Worm (Caenorhabditis elegans) whole organism, young adult: ENCODE data around the gene trpl-5.

Source experiments
- B0019.2 ChIP-seq: fragments of 200-800 bp; sonication (Bioruptor generic); conservative IDR thresholded peaks from 2 replicates; pipeline ENCODE4 v1.3.6; 2022; ENCODE audit warnings: missing genetic modification reagents, missing genetic modification characterization, missing compliant biosample characterization
- B0035.1 ChIP-seq: sonication (generic microtip); optimal IDR thresholded peaks from 2 replicates; lab custom pipeline; 2016; ENCODE audit warnings: missing genetic modification characterization, mild to moderate bottlenecking, missing compliant biosample characterization, missing genotype, missing genetic modification reagents
- B0336.3 ChIP-seq: fragments of 200-800 bp; sonication (Bioruptor generic); IDR thresholded peaks from 2 replicates; pipeline ENCODE4 v1.3.6; 2022; ENCODE audit warnings: missing genetic modification characterization, missing compliant biosample characterization
- F23B12.7 ChIP-seq: sonication (generic microtip); optimal IDR thresholded peaks from 2 replicates; lab custom pipeline; 2017; ENCODE audit warnings: missing genetic modification characterization, mild to moderate bottlenecking, missing compliant biosample characterization, antibody characterized with exemption, moderate library complexity; ENCODE audit not compliant: insufficient read depth
- F33H1.4 ChIP-seq: fragments of 200-800 bp; sonication (Bioruptor generic); IDR thresholded peaks from 2 replicates; pipeline ENCODE4 v1.3.6; 2022; ENCODE audit warnings: missing genetic modification reagents, missing genetic modification characterization, missing compliant biosample characterization
- F39B2.1 ChIP-seq: fragments of 200-800 bp; sonication (Bioruptor generic); IDR thresholded peaks from 2 replicates; pipeline ENCODE4 v1.3.6; 2022; ENCODE audit warnings: missing genetic modification reagents, missing genetic modification characterization, missing compliant biosample characterization
- F55B11.4 ChIP-seq: sonication (generic microtip); optimal IDR thresholded peaks from 2 replicates; lab custom pipeline; 2016; ENCODE audit warnings: missing compliant biosample characterization, missing genetic modification characterization, borderline replicate concordance; ENCODE audit not compliant: insufficient read depth
- K11D2.4 ChIP-seq: fragments of 200-800 bp; sonication (Bioruptor generic); IDR thresholded peaks from 2 replicates; pipeline ENCODE4 v1.3.6; 2022; ENCODE audit warnings: missing genetic modification reagents, missing genetic modification characterization, missing compliant biosample characterization
- K12H6.12 ChIP-seq: fragments of 200-800 bp; sonication (Bioruptor generic); optimal IDR thresholded peaks from 2 replicates; lab custom pipeline; 2018; ENCODE audit warnings: mild to moderate bottlenecking, missing genetic modification characterization, missing compliant biosample characterization
- Y53F4B.3 ChIP-seq: fragments of 200-800 bp; sonication (Bioruptor generic); IDR thresholded peaks from 2 replicates; pipeline ENCODE4 v1.3.6; 2022; ENCODE audit warnings: missing genetic modification reagents, missing genetic modification characterization, missing compliant biosample characterization
- ZK185.1 ChIP-seq: sonication (generic microtip); optimal IDR thresholded peaks from 2 replicates; lab custom pipeline; 2016; ENCODE audit warnings: mild to moderate bottlenecking, missing genetic modification characterization, missing compliant biosample characterization; ENCODE audit not compliant: poor library complexity, severe bottlenecking
- akir-1 ChIP-seq: fragments of 200-800 bp; sonication (Bioruptor generic); optimal IDR thresholded peaks from 2 replicates; lab custom pipeline; 2018; ENCODE audit warnings: mild to moderate bottlenecking, missing genetic modification characterization, moderate library complexity, missing compliant biosample characterization
- aptf-3 ChIP-seq: fragments of 200-800 bp; sonication (Bioruptor generic); IDR thresholded peaks from 2 replicates; pipeline ENCODE4 v1.3.6; 2022; ENCODE audit warnings: missing genetic modification characterization, missing compliant biosample characterization
- attf-6 ChIP-seq: fragments of 200-800 bp; sonication (Bioruptor generic); IDR thresholded peaks from 2 replicates; pipeline ENCODE4 v1.3.6; 2022; ENCODE audit warnings: missing genetic modification reagents, missing genetic modification characterization, missing compliant biosample characterization
- cebp-1 ChIP-seq, 2 experiments: fragments of 200-800 bp in 1 of 2; sonication (Bioruptor generic) in 1 of 2; sonication (generic microtip) in 1 of 2; IDR thresholded peaks in 1 of 2; optimal IDR thresholded peaks in 1 of 2; 2 replicates each; pipeline versions ENCODE4 v1.3.6 to Lab custom; 2017 to 2022; ENCODE audit warnings: missing compliant biosample characterization in 2 of 2, missing genetic modification characterization in 2 of 2, mild to moderate bottlenecking in 1 of 2, missing genetic modification reagents in 1 of 2, moderate library complexity in 1 of 2
- ceh-40 ChIP-seq: fragments of 200-800 bp; sonication (Bioruptor generic); IDR thresholded peaks from 2 replicates; pipeline ENCODE4 v1.3.6; 2022; ENCODE audit warnings: missing genetic modification characterization, missing compliant biosample characterization
- ceh-91 ChIP-seq: fragments of 200-800 bp; sonication (Bioruptor generic); IDR thresholded peaks from 2 replicates; pipeline ENCODE4 v1.3.6; 2022; ENCODE audit warnings: missing genetic modification reagents, missing genetic modification characterization, missing compliant biosample characterization
- chd-7 ChIP-seq: sonication (generic microtip); optimal IDR thresholded peaks from 2 replicates; lab custom pipeline; 2016; ENCODE audit warnings: mild to moderate bottlenecking, missing genetic modification characterization, moderate library complexity, missing compliant biosample characterization
- dox-1 ChIP-seq: fragments of 200-800 bp; sonication (Bioruptor generic); IDR thresholded peaks from 2 replicates; pipeline ENCODE4 v1.3.6; 2022; ENCODE audit warnings: missing genetic modification reagents, missing genetic modification characterization, missing compliant biosample characterization
- egrh-3 ChIP-seq: fragments of 200-800 bp; sonication (Bioruptor generic); IDR thresholded peaks from 2 replicates; pipeline ENCODE4 v1.3.6; 2022; ENCODE audit warnings: missing genetic modification reagents, missing genetic modification characterization, missing compliant biosample characterization
- hlh-26 ChIP-seq: fragments of 200-800 bp; sonication (Bioruptor generic); conservative IDR thresholded peaks from 2 replicates; pipeline ENCODE4 v1.3.6; 2022; ENCODE audit warnings: missing genetic modification reagents, missing genetic modification characterization, missing compliant biosample characterization
- hmg-1.2 ChIP-seq: fragments of 200-800 bp; sonication (Bioruptor generic); IDR thresholded peaks from 2 replicates; pipeline ENCODE4 v1.3.6; 2022; ENCODE audit warnings: missing genetic modification reagents, missing genetic modification characterization, missing compliant biosample characterization
- lin-54 ChIP-seq: fragments of 200-800 bp; sonication (Bioruptor generic); optimal IDR thresholded peaks from 2 replicates; lab custom pipeline; 2018; ENCODE audit warnings: mild to moderate bottlenecking, missing genetic modification characterization, missing compliant biosample characterization
- mxl-1 ChIP-seq: sonication (generic microtip); optimal IDR thresholded peaks from 2 replicates; lab custom pipeline; 2016; ENCODE audit warnings: missing genetic modification characterization, missing compliant biosample characterization
- nfya-2 ChIP-seq: fragments of 200-800 bp; sonication (Bioruptor generic); IDR thresholded peaks from 2 replicates; pipeline ENCODE4 v1.3.6; 2022; ENCODE audit warnings: missing genetic modification reagents, missing genetic modification characterization, missing compliant biosample characterization
- nfyb-1 ChIP-seq: fragments of 200-800 bp; sonication (Bioruptor generic); IDR thresholded peaks from 2 replicates; pipeline ENCODE4 v1.3.6; 2022; ENCODE audit warnings: missing genetic modification reagents, missing genetic modification characterization, missing compliant biosample characterization
- pha-4 ChIP-seq: fragments of 150-350 bp; sonication (generic microtip); optimal IDR thresholded peaks from 2 replicates; lab custom pipeline; 2014; ENCODE audit warnings: missing biosample characterization, missing genetic modification reagents, missing genetic modification characterization
- rec-8 ChIP-seq, 2 experiments: sonication (generic microtip); optimal IDR thresholded peaks; 2 replicates each; lab custom pipeline; 2016; ENCODE audit warnings: mild to moderate bottlenecking in 2 of 2, missing genetic modification characterization in 2 of 2, missing genetic modification reagents in 2 of 2, missing genotype in 2 of 2, missing biosample characterization in 1 of 2, missing compliant biosample characterization in 1 of 2, moderate library complexity in 1 of 2
- sdz-38 ChIP-seq: sonication (generic microtip); optimal IDR thresholded peaks from 2 replicates; lab custom pipeline; 2016; ENCODE audit warnings: missing genotype, missing genetic modification characterization, missing compliant biosample characterization
- snpc-1.3 ChIP-seq: sonication (generic microtip); optimal IDR thresholded peaks from 2 replicates; lab custom pipeline; 2017; ENCODE audit warnings: missing genetic modification characterization, mild to moderate bottlenecking, missing compliant biosample characterization, antibody characterized with exemption, moderate library complexity, missing genotype, missing genetic modification reagents; ENCODE audit not compliant: insufficient read depth
- snpc-3.4 ChIP-seq: sonication (generic microtip); optimal IDR thresholded peaks from 2 replicates; lab custom pipeline; 2017; ENCODE audit warnings: missing genetic modification characterization, mild to moderate bottlenecking, missing compliant biosample characterization, antibody characterized with exemption, moderate library complexity, missing genotype, missing genetic modification reagents
- somi-1 ChIP-seq: fragments of 200-800 bp; sonication (Bioruptor generic); optimal IDR thresholded peaks from 2 replicates; lab custom pipeline; 2018; ENCODE audit warnings: mild to moderate bottlenecking, missing genetic modification characterization, missing compliant biosample characterization
- tbp1 ChIP-seq: fragments of 200-800 bp; sonication (Bioruptor generic); optimal IDR thresholded peaks from 2 replicates; lab custom pipeline; 2018; ENCODE audit warnings: mild to moderate bottlenecking, missing genetic modification characterization, missing compliant biosample characterization
- unc-130 ChIP-seq: sonication (generic microtip); optimal IDR thresholded peaks from 2 replicates; lab custom pipeline; 2016; ENCODE audit warnings: missing genetic modification reagents, missing genetic modification characterization, missing compliant biosample characterization
- zim-3 ChIP-seq: sonication (generic microtip); optimal IDR thresholded peaks from 2 replicates; lab custom pipeline; 2017; ENCODE audit warnings: mild to moderate bottlenecking, missing genetic modification characterization, moderate library complexity, missing compliant biosample characterization
- ztf-22 ChIP-seq: fragments of 200-800 bp; sonication (Bioruptor generic); optimal IDR thresholded peaks from 2 replicates; lab custom pipeline; 2018; ENCODE audit warnings: mild to moderate bottlenecking, missing genetic modification characterization, moderate library complexity, missing compliant biosample characterization

trpl-5 gene

ce11 chrII:2093456-2093926 lies 3.1 kb upstream of the trpl-5 start, which contains the start of gene fbxb-37:
Gene fbxb-37, minus strand, starts transcription at chrII:2093876.
- TF ChIP-seq ztf-22 (GFP tag; lab: Kevin White, UChicago): no peak
- TF ChIP-seq F55B11.4 (tag; lab: Kevin White, UChicago): no peak
- TF ChIP-seq F39B2.1 (GFP tag; lab: Robert Waterston, UW): no peak
- TF ChIP-seq lin-54 (GFP tag; lab: Kevin White, UChicago): no peak
- no peak for TF ChIP-seq zim-3 (tag; lab: Kevin White, UChicago)
- no peak for TF ChIP-seq unc-130 (GFP tag; lab: Kevin White, UChicago)
- no peak for TF ChIP-seq snpc-1.3 (tag; lab: Kevin White, UChicago)
- no peak for TF ChIP-seq ZK185.1 (tag; lab: Kevin White, UChicago)
- TF ChIP-seq nfya-2 (GFP tag; lab: Robert Waterston, UW): no peak
- no peak for TF ChIP-seq dox-1 (GFP tag; lab: Robert Waterston, UW)
- no peak for TF ChIP-seq B0035.1 (tag; lab: Kevin White, UChicago)
- TF ChIP-seq B0336.3 (GFP tag; lab: Robert Waterston, UW): no peak
- no peak for TF ChIP-seq hmg-1.2 (GFP tag; lab: Robert Waterston, UW)
- no peak for TF ChIP-seq F23B12.7 (tag; lab: Kevin White, UChicago)
- no peak for TF ChIP-seq somi-1 (GFP tag; lab: Kevin White, UChicago)
- no peak for TF ChIP-seq F33H1.4 (GFP tag; lab: Robert Waterston, UW)
- no peak for TF ChIP-seq aptf-3 (GFP tag; lab: Robert Waterston, UW)
- no peak for TF ChIP-seq egrh-3 (GFP tag; lab: Robert Waterston, UW)
- no peak for TF ChIP-seq ceh-91 (GFP tag; lab: Robert Waterston, UW)
- TF ChIP-seq attf-6 (GFP tag; lab: Robert Waterston, UW): no peak

ce11 chrII:2091972-2092371 lies 1.5 kb upstream of the trpl-5 start, which contains the start of gene T16A1.10:
Gene T16A1.10, minus strand, starts transcription at chrII:2092094.
- TF ChIP-seq pha-4 (no peak), akir-1 (GFP tag; lab: Kevin White, UChicago) (no peak), sdz-38 (tag; lab: Kevin White, UChicago) (no peak), rec-8 (tag; optimal IDR thresholded peaks at IDR 0.05; lab: Kevin White, UChicago) (no peak), K11D2.4 (GFP tag; lab: Robert Waterston, UW) (no peak), Y53F4B.3 (GFP tag; lab: Robert Waterston, UW) (no peak), ceh-40 (GFP tag; lab: Robert Waterston, UW) (no peak), nfyb-1 (GFP tag; lab: Robert Waterston, UW) (no peak), chd-7 (tag; lab: Kevin White, UChicago) (no peak), snpc-3.4 (tag; lab: Kevin White, UChicago) (no peak), hlh-26 (GFP tag; lab: Robert Waterston, UW) (no peak), ZK185.1 (tag; lab: Kevin White, UChicago) (no peak), cebp-1 (GFP tag; IDR thresholded peaks at IDR 0.05; lab: Robert Waterston, UW) (no peak), cebp-1 (tag; optimal IDR thresholded peaks at IDR 0.05; lab: Kevin White, UChicago) (no peak), tbp1 (GFP tag; lab: Kevin White, UChicago) (no peak), mxl-1 (tag; lab: Kevin White, UChicago) (no peak), B0019.2 (GFP tag; lab: Robert Waterston, UW) (no peak), K12H6.12 (tag; lab: Kevin White, UChicago) (no peak)
